Fruit fly (Drosophila melanogaster): ENCODE results near the gene Cyp4ac3.

Gene Cyp4ac3

dm6 chr2L:5277262-5278008, 9.1 kb downstream of the Cyp4ac3 start:
- TF ChIP-seq Mnt (GFP tag; optimal IDR thresholded peaks at IDR 0.05) (no peak), CG12768 (GFP tag; optimal IDR thresholded peaks at IDR 0.05) (no peak), toe (GFP tag; optimal IDR thresholded peaks at IDR 0.05) (no peak), CG14711 (tag; optimal IDR thresholded peaks at IDR 0.05) (no peak), kay (GFP tag; ENCODE audit: borderline replicate concordance) (no peak), Crg-1 (GFP tag; optimal IDR thresholded peaks at IDR 0.05) (no peak), pad (GFP tag; optimal IDR thresholded peaks at IDR 0.05) (no peak), cic (GFP tag; optimal IDR thresholded peaks at IDR 0.05) (no peak), cnc (optimal IDR thresholded peaks at IDR 0.05) (no peak), bab1 (GFP tag; optimal IDR thresholded peaks at IDR 0.05) (no peak), CG5204 (GFP tag; optimal IDR thresholded peaks at IDR 0.05) (no peak), CG7045 (GFP tag; optimal IDR thresholded peaks at IDR 0.05) (no peak), CG11617 (GFP tag; optimal IDR thresholded peaks at IDR 0.05) (no peak), Hr96 (GFP tag; optimal IDR thresholded peaks at IDR 0.05) (no peak), Clk (GFP tag; optimal IDR thresholded peaks at IDR 0.05) (no peak), tj (GFP tag; optimal IDR thresholded peaks at IDR 0.05) (no peak), CG7101 (tag; optimal IDR thresholded peaks at IDR 0.05) (no peak), ovo (GFP tag; optimal IDR thresholded peaks at IDR 0.05) (no peak), CG1620 (GFP tag; optimal IDR thresholded peaks at IDR 0.05) (no peak), CG33017 (tag; optimal IDR thresholded peaks at IDR 0.05) (no peak)

- no peak for TF ChIP-seq Clk (GFP tag; optimal IDR thresholded peaks at IDR 0.05)
- TF ChIP-seq bab1 (GFP tag; optimal IDR thresholded peaks at IDR 0.05) = peak; percentile 21
- peak; percentile 69 for TF ChIP-seq toe (GFP tag; optimal IDR thresholded peaks at IDR 0.05)
- peak; percentile 33 for TF ChIP-seq Mnt (GFP tag; optimal IDR thresholded peaks at IDR 0.05)
- TF ChIP-seq CG1620 (GFP tag; optimal IDR thresholded peaks at IDR 0.05) = peak; percentile 65
- TF ChIP-seq ovo (GFP tag; optimal IDR thresholded peaks at IDR 0.05) = peak; percentile 47
- peak; percentile 21 for TF ChIP-seq CG14711 (tag; optimal IDR thresholded peaks at IDR 0.05)
- no peak for TF ChIP-seq CG5204 (GFP tag; optimal IDR thresholded peaks at IDR 0.05)
- TF ChIP-seq CG12768 (GFP tag; optimal IDR thresholded peaks at IDR 0.05) = no peak
- TF ChIP-seq CG7045 (GFP tag; optimal IDR thresholded peaks at IDR 0.05) = peak; percentile 1
- TF ChIP-seq CG7101 (tag; optimal IDR thresholded peaks at IDR 0.05) = no peak
- TF ChIP-seq pad (GFP tag; optimal IDR thresholded peaks at IDR 0.05) = peak; percentile 45
- peak; percentile 9 for TF ChIP-seq tj (GFP tag; optimal IDR thresholded peaks at IDR 0.05)
- TF ChIP-seq Crg-1 (GFP tag; optimal IDR thresholded peaks at IDR 0.05) = no peak
- TF ChIP-seq CG11617 (GFP tag; optimal IDR thresholded peaks at IDR 0.05) = peak; percentile 61
These were observed 10.2 kb downstream of the Cyp4ac3 start, which contains the start of the genes Nin and Bub1 for dm6 chr2L:5278309-5279130. Nin (minus strand) TSS chr2L:5278548. Bub1 (plus strand) TSS chr2L:5278865.

- TF ChIP-seq CG5204 (GFP tag; optimal IDR thresholded peaks at IDR 0.05) (no peak), pad (GFP tag; optimal IDR thresholded peaks at IDR 0.05) (no peak), CG11617 (GFP tag; optimal IDR thresholded peaks at IDR 0.05) (no peak), Hr96 (GFP tag; optimal IDR thresholded peaks at IDR 0.05) (no peak), Crg-1 (GFP tag; optimal IDR thresholded peaks at IDR 0.05) (no peak), Mnt (GFP tag; optimal IDR thresholded peaks at IDR 0.05) (no peak), CG12768 (GFP tag; optimal IDR thresholded peaks at IDR 0.05) (no peak), bab1 (GFP tag; optimal IDR thresholded peaks at IDR 0.05) (no peak), cnc (optimal IDR thresholded peaks at IDR 0.05) (no peak), Clk (GFP tag; optimal IDR thresholded peaks at IDR 0.05) (no peak), CG7101 (tag; optimal IDR thresholded peaks at IDR 0.05) (no peak), tj (GFP tag; optimal IDR thresholded peaks at IDR 0.05) (no peak), CG7045 (GFP tag; optimal IDR thresholded peaks at IDR 0.05) (no peak), CG14711 (tag; optimal IDR thresholded peaks at IDR 0.05) (no peak)
These were observed 16.5 kb downstream of the Cyp4ac3 start for dm6 chr2L:5284820-5285219.

dm6 chr2L:5285860-5286259, 17.6 kb downstream of the Cyp4ac3 start:
- TF ChIP-seq CG11617 (GFP tag; optimal IDR thresholded peaks at IDR 0.05) (no peak), CG7101 (tag; optimal IDR thresholded peaks at IDR 0.05) (no peak), bab1 (GFP tag; optimal IDR thresholded peaks at IDR 0.05) (no peak), CG5204 (GFP tag; optimal IDR thresholded peaks at IDR 0.05) (no peak), CG33017 (tag; optimal IDR thresholded peaks at IDR 0.05) (no peak), ovo (GFP tag; optimal IDR thresholded peaks at IDR 0.05) (no peak)

dm6 chr2L:5286572-5286971, 18.3 kb downstream of the Cyp4ac3 start:
- TF ChIP-seq Crg-1 (GFP tag; optimal IDR thresholded peaks at IDR 0.05) = no peak
- TF ChIP-seq CG12768 (GFP tag; optimal IDR thresholded peaks at IDR 0.05) = no peak
- no peak for TF ChIP-seq Clk (GFP tag; optimal IDR thresholded peaks at IDR 0.05)
- no peak for TF ChIP-seq kay (GFP tag; ENCODE audit: borderline replicate concordance)
- TF ChIP-seq CG14711 (tag; optimal IDR thresholded peaks at IDR 0.05) = no peak
- no peak for TF ChIP-seq ovo (GFP tag; optimal IDR thresholded peaks at IDR 0.05)

All from whole organism, adult.